Worm (Caenorhabditis elegans) whole organism, midembryonic: ENCODE results near the gene C25G6.4.

Experiments used
- klf-2 ChIP-seq: fragments of 200-800 bp; sonication (Bioruptor generic); conservative IDR thresholded peaks from 2 replicates; pipeline ENCODE4 v1.3.6; 2022; ENCODE audit warnings: missing genetic modification reagents, missing genetic modification characterization, missing compliant biosample characterization
- med-1 ChIP-seq: sonication (generic microtip); optimal IDR thresholded peaks from 2 replicates; lab custom pipeline; 2017; ENCODE audit warnings: missing genetic modification characterization, mild to moderate bottlenecking, missing compliant biosample characterization, antibody characterized with exemption, missing genetic modification reagents; ENCODE audit not compliant: insufficient read depth

- TF ChIP-seq med-1 (GFP tag; lab: Kevin White, UChicago) (no peak), klf-2 (GFP tag; lab: Robert Waterston, UW) (no peak)
Measured at ce11 chrX:1206029-1206428, 43.6 kb downstream of the C25G6.4 start, which contains the start of gene T13G4.7.
